Worm (Caenorhabditis elegans) whole organism, L4 larva: ENCODE measurements around the gene div-1.

Experiments used
- D1046.2 ChIP-seq: fragments of 200-800 bp; sonication (Bioruptor generic); IDR thresholded peaks from 2 replicates; pipeline ENCODE4 v1.3.6; 2022; ENCODE audit warnings: missing genetic modification characterization, missing compliant biosample characterization
- F26F4.8 ChIP-seq: fragments of 200-800 bp; sonication (Bioruptor generic); conservative IDR thresholded peaks from 2 replicates; pipeline ENCODE4 v1.3.6; 2022; ENCODE audit warnings: missing genetic modification characterization, missing compliant biosample characterization
- F44E2.7 ChIP-seq: fragments of 200-800 bp; sonication (Bioruptor generic); IDR thresholded peaks from 2 replicates; pipeline ENCODE4 v2.1.2; 2022; ENCODE audit warnings: missing genetic modification characterization, missing compliant biosample characterization
- Y105C5A.15 ChIP-seq: fragments of 200-800 bp; sonication (Bioruptor generic); IDR thresholded peaks from 2 replicates; pipeline ENCODE4 v1.3.6; 2022; ENCODE audit warnings: missing genetic modification characterization, missing compliant biosample characterization
- Y5F2A.4 ChIP-seq: fragments of 200-800 bp; sonication (Bioruptor generic); optimal IDR thresholded peaks from 2 replicates; lab custom pipeline; 2018; ENCODE audit warnings: mild to moderate bottlenecking, missing genetic modification characterization, missing compliant biosample characterization
- Y75B8A.6 ChIP-seq: fragments of 200-800 bp; sonication (Bioruptor generic); IDR thresholded peaks from 2 replicates; pipeline ENCODE4 v1.3.6; 2022; ENCODE audit warnings: missing genetic modification reagents, missing genetic modification characterization, missing compliant biosample characterization
- ZK337.2 ChIP-seq: fragments of 200-800 bp; sonication (Bioruptor generic); IDR thresholded peaks from 2 replicates; pipeline ENCODE4 v1.3.6; 2022; ENCODE audit warnings: missing genetic modification reagents, missing genetic modification characterization, missing compliant biosample characterization
- aha-1 ChIP-seq: fragments of 150-350 bp; peaks from one replicate; lab custom pipeline; 2014; ENCODE audit warnings: missing biosample characterization, missing genetic modification characterization
- aly-2 ChIP-seq: sonication (generic microtip); optimal IDR thresholded peaks from 2 replicates; lab custom pipeline; 2018; ENCODE audit warnings: missing biosample characterization, missing genetic modification characterization
- ama-1 ChIP-seq: fragments of 150-350 bp; optimal IDR thresholded peaks from 2 replicates; lab custom pipeline; 2014; ENCODE audit warnings: inconsistent platforms, mixed read lengths
- arid-1 ChIP-seq: fragments of 200-800 bp; sonication (Bioruptor generic); conservative IDR thresholded peaks from 2 replicates; pipeline ENCODE4 v1.3.6; 2022; ENCODE audit warnings: missing genetic modification reagents, missing genetic modification characterization, missing compliant biosample characterization
- ceh-62 ChIP-seq: sonication (generic microtip); optimal IDR thresholded peaks from 2 replicates; lab custom pipeline; 2017; ENCODE audit warnings: missing biosample characterization, missing genetic modification characterization
- ceh-82 ChIP-seq: sonication (generic microtip); optimal IDR thresholded peaks from 2 replicates; lab custom pipeline; 2017; ENCODE audit warnings: missing biosample characterization, missing genetic modification characterization
- cey-2 ChIP-seq: sonication (generic microtip); optimal IDR thresholded peaks from 3 replicates; lab custom pipeline; 2017; ENCODE audit warnings: missing genetic modification characterization, mild to moderate bottlenecking, missing compliant biosample characterization, antibody characterized with exemption, borderline replicate concordance; ENCODE audit not compliant: insufficient read depth
- ctbp-1 ChIP-seq: fragments of 200-800 bp; sonication (Bioruptor generic); IDR thresholded peaks from 2 replicates; pipeline ENCODE4 v1.3.6; 2022; ENCODE audit warnings: missing genetic modification reagents, missing genetic modification characterization, missing compliant biosample characterization
- daf-16 ChIP-seq, 3 experiments: sonication (generic microtip); optimal IDR thresholded peaks; 2 replicates each; lab custom pipeline; 2016 to 2017; ENCODE audit warnings: missing genetic modification characterization in 3 of 3, missing genetic modification reagents in 3 of 3, mild to moderate bottlenecking in 2 of 3, missing compliant biosample characterization in 2 of 3, missing biosample characterization in 1 of 3, moderate library complexity in 1 of 3
- daf-19 ChIP-seq: fragments of 200-800 bp; sonication (Bioruptor generic); conservative IDR thresholded peaks from 2 replicates; pipeline ENCODE4 v1.3.6; 2022; ENCODE audit warnings: missing genetic modification characterization, missing compliant biosample characterization
- dmd-9 ChIP-seq: fragments of 200-800 bp; sonication (Bioruptor generic); IDR thresholded peaks from 2 replicates; pipeline ENCODE4 v1.3.6; 2022; ENCODE audit warnings: missing genetic modification reagents, missing genetic modification characterization, missing compliant biosample characterization
- dpl-1 ChIP-seq: fragments of 150-350 bp; optimal IDR thresholded peaks from 2 replicates; lab custom pipeline; 2014; ENCODE audit warnings: missing biosample characterization, missing genetic modification reagents, missing genetic modification characterization
- duxl-1 ChIP-seq: sonication (generic microtip); optimal IDR thresholded peaks from 2 replicates; lab custom pipeline; 2016; ENCODE audit warnings: mild to moderate bottlenecking, missing genetic modification characterization, moderate library complexity, missing compliant biosample characterization; ENCODE audit not compliant: poor library complexity
- egl-27 ChIP-seq: sonication (generic microtip); optimal IDR thresholded peaks from 3 replicates; lab custom pipeline; 2017; ENCODE audit warnings: missing biosample characterization, missing genetic modification reagents, missing genetic modification characterization
- egl-43 ChIP-seq: fragments of 200-800 bp; sonication (Bioruptor generic); IDR thresholded peaks from 2 replicates; pipeline ENCODE4 v1.3.6; 2022; ENCODE audit warnings: missing genetic modification reagents, missing genetic modification characterization, missing compliant biosample characterization
- fos-1 ChIP-seq: fragments of 150-350 bp; optimal IDR thresholded peaks from 2 replicates; lab custom pipeline; 2014; ENCODE audit warnings: missing biosample characterization, missing genetic modification characterization
- hif-1 ChIP-seq, 2 experiments: sonication (generic microtip); optimal IDR thresholded peaks; 2 replicates each; lab custom pipeline; 2016 to 2017; ENCODE audit warnings: missing compliant biosample characterization in 2 of 2, missing genetic modification characterization in 2 of 2, missing genetic modification reagents in 2 of 2, missing genotype in 2 of 2, mild to moderate bottlenecking in 1 of 2
- jun-1 ChIP-seq: fragments of 150-350 bp; optimal IDR thresholded peaks from 2 replicates; lab custom pipeline; 2014; ENCODE audit warnings: missing biosample characterization, missing genetic modification reagents, missing genetic modification characterization
- lin-1 ChIP-seq: fragments of 200-800 bp; sonication (Bioruptor generic); IDR thresholded peaks from 2 replicates; pipeline ENCODE4 v1.3.6; 2022; ENCODE audit warnings: missing genetic modification reagents, missing genetic modification characterization, missing compliant biosample characterization
- lin-15B ChIP-seq: fragments of 150-350 bp; sonication (generic microtip); optimal IDR thresholded peaks from 3 replicates; lab custom pipeline; 2014; ENCODE audit warnings: missing biosample characterization, missing genetic modification characterization
- lin-29 ChIP-seq: fragments of 200-800 bp; sonication (Bioruptor generic); IDR thresholded peaks from 2 replicates; pipeline ENCODE4 v1.3.6; 2022; ENCODE audit warnings: missing genetic modification reagents, missing genetic modification characterization, missing compliant biosample characterization
- lin-39 ChIP-seq: fragments of 150-350 bp; optimal IDR thresholded peaks from 2 replicates; lab custom pipeline; 2014; ENCODE audit warnings: missing biosample characterization, missing genetic modification reagents, missing genetic modification characterization
- lsy-2 ChIP-seq, 2 experiments: fragments of 150-350 bp in 1 of 2; sonication (generic microtip) in 1 of 2; optimal IDR thresholded peaks; 2 replicates each; lab custom pipeline; 2014 to 2017; ENCODE audit warnings: missing biosample characterization in 2 of 2, missing genetic modification characterization in 2 of 2
- madf-5 ChIP-seq, 2 experiments: fragments of 200-800 bp; sonication (Bioruptor generic); IDR thresholded peaks; 2 replicates each; pipeline ENCODE4 v1.3.6; 2022; ENCODE audit warnings: missing compliant biosample characterization in 2 of 2, missing genetic modification characterization in 2 of 2
- mdt-29 ChIP-seq: fragments of 200-800 bp; sonication (Bioruptor generic); IDR thresholded peaks from 2 replicates; pipeline ENCODE4 v1.3.6; 2022; ENCODE audit warnings: missing genetic modification reagents, missing genetic modification characterization, missing compliant biosample characterization
- mxl-2 ChIP-seq: fragments of 200-800 bp; sonication (Bioruptor generic); conservative IDR thresholded peaks from 2 replicates; pipeline ENCODE4 v1.3.6; 2022; ENCODE audit warnings: missing genetic modification reagents, missing genetic modification characterization, missing compliant biosample characterization
- mxl-3 ChIP-seq: fragments of 200-800 bp; sonication (Bioruptor generic); optimal IDR thresholded peaks from 2 replicates; lab custom pipeline; 2018; ENCODE audit warnings: mild to moderate bottlenecking, missing genetic modification characterization, missing compliant biosample characterization
- nhr-10 ChIP-seq: fragments of 150-350 bp; optimal IDR thresholded peaks from 2 replicates; lab custom pipeline; 2014; ENCODE audit warnings: missing biosample characterization, missing genetic modification characterization
- nhr-111 ChIP-seq: fragments of 200-800 bp; sonication (Bioruptor generic); optimal IDR thresholded peaks from 2 replicates; lab custom pipeline; 2018; ENCODE audit warnings: mild to moderate bottlenecking, missing genetic modification characterization, missing compliant biosample characterization
- nhr-237 ChIP-seq: sonication (generic microtip); optimal IDR thresholded peaks from 2 replicates; lab custom pipeline; 2017; ENCODE audit warnings: missing biosample characterization, missing genetic modification characterization
- nhr-25 ChIP-seq: sonication (generic microtip); optimal IDR thresholded peaks from 2 replicates; lab custom pipeline; 2017; ENCODE audit warnings: missing genetic modification characterization, mild to moderate bottlenecking, missing compliant biosample characterization, antibody characterized with exemption, moderate library complexity, borderline replicate concordance; ENCODE audit not compliant: insufficient read depth
- nhr-48 ChIP-seq: sonication (generic microtip); optimal IDR thresholded peaks from 2 replicates; lab custom pipeline; 2016; ENCODE audit warnings: mild to moderate bottlenecking, missing genetic modification characterization, missing compliant biosample characterization
- pqm-1 ChIP-seq: sonication (generic microtip); optimal IDR thresholded peaks from 2 replicates; lab custom pipeline; 2017; ENCODE audit warnings: missing biosample characterization, missing genetic modification characterization
- rbr-2 ChIP-seq: sonication (generic microtip); optimal IDR thresholded peaks from 2 replicates; lab custom pipeline; 2016; ENCODE audit warnings: missing genotype, missing genetic modification characterization, missing compliant biosample characterization
- saeg-2 ChIP-seq: fragments of 200-800 bp; sonication (Bioruptor generic); IDR thresholded peaks from 2 replicates; pipeline ENCODE4 v1.3.6; 2022; ENCODE audit warnings: missing genetic modification reagents, missing genetic modification characterization, missing compliant biosample characterization
- snpc-1.2 ChIP-seq: fragments of 200-800 bp; sonication (Bioruptor generic); IDR thresholded peaks from 2 replicates; pipeline ENCODE4 v1.3.6; 2022; ENCODE audit warnings: missing genetic modification reagents, missing genetic modification characterization, missing compliant biosample characterization
- snpc-4 ChIP-seq: fragments of 150-350 bp; optimal IDR thresholded peaks from 2 replicates; lab custom pipeline; 2014; ENCODE audit warnings: missing biosample characterization, missing genetic modification characterization
- tra-1 ChIP-seq: fragments of 200-800 bp; sonication (Bioruptor generic); IDR thresholded peaks from 2 replicates; pipeline ENCODE4 v1.3.6; 2022; ENCODE audit warnings: missing genetic modification reagents, missing genetic modification characterization, missing compliant biosample characterization
- unc-39 ChIP-seq: sonication (generic microtip); optimal IDR thresholded peaks from 2 replicates; lab custom pipeline; 2017; ENCODE audit warnings: missing biosample characterization, missing genetic modification characterization
- vab-7 ChIP-seq: fragments of 200-800 bp; sonication (Bioruptor generic); IDR thresholded peaks from 2 replicates; pipeline ENCODE4 v1.3.6; 2022; ENCODE audit warnings: missing genetic modification reagents, missing genetic modification characterization, missing compliant biosample characterization
- zag-1 ChIP-seq: fragments of 150-350 bp; optimal IDR thresholded peaks from 2 replicates; lab custom pipeline; 2014; ENCODE audit warnings: missing biosample characterization, missing genetic modification characterization
- zip-11 ChIP-seq: fragments of 200-800 bp; sonication (Bioruptor generic); IDR thresholded peaks from 2 replicates; pipeline ENCODE4 v1.3.6; 2022; ENCODE audit warnings: missing genetic modification characterization, missing compliant biosample characterization
- ztf-11 ChIP-seq: fragments of 150-350 bp; optimal IDR thresholded peaks from 2 replicates; lab custom pipeline; 2014; ENCODE audit warnings: missing biosample characterization, missing genetic modification characterization
- ztf-7 ChIP-seq: fragments of 150-350 bp; optimal IDR thresholded peaks from 2 replicates; lab custom pipeline; 2014; ENCODE audit warnings: missing biosample characterization, missing genetic modification characterization

The div-1 gene

ce11 chrIII:10270778-10271307 lies 22.5 kb upstream of the div-1 start, which contains the start of gene cnk-1 (continued):
- TF ChIP-seq snpc-1.2 (GFP tag; lab: Robert Waterston, UW) (peak; percentile 88), ztf-7 (tag; lab: Kevin White, UChicago) (no peak), dpl-1 (GFP tag; lab: Kevin White, UChicago) (peak; percentile 52), lin-39 (tag; lab: Kevin White, UChicago) (no peak), duxl-1 (tag; lab: Kevin White, UChicago) (peak; percentile 64), pqm-1 (tag; lab: Kevin White, UChicago) (no peak), ZK337.2 (GFP tag; lab: Robert Waterston, UW) (peak; percentile 99), zag-1 (tag; lab: Kevin White, UChicago) (no peak), nhr-48 (tag; lab: Kevin White, UChicago) (peak; percentile 37), ctbp-1 (GFP tag; lab: Robert Waterston, UW) (peak; percentile 97), Y105C5A.15 (GFP tag; lab: Robert Waterston, UW) (0 out of 2 replicates have a peak, but pooled peaks have one; percentile 57), daf-19 (GFP tag; lab: Robert Waterston, UW) (no peak), snpc-4 (no peak), ceh-62 (tag; lab: Kevin White, UChicago) (no peak), dmd-9 (GFP tag; lab: Robert Waterston, UW) (peak; percentile 100), hif-1 (tag; optimal IDR thresholded peaks at IDR 0.05; lab: Kevin White, UChicago) (peak in 1 of 2 experiments; percentile 90), cey-2 (tag; lab: Kevin White, UChicago) (no peak), ceh-82 (tag; lab: Kevin White, UChicago) (no peak), egl-27 (tag; lab: Kevin White, UChicago) (no peak), ztf-11 (tag; lab: Kevin White, UChicago) (no peak), Y5F2A.4 (GFP tag; lab: Kevin White, UChicago) (no peak), zip-11 (GFP tag; lab: Robert Waterston, UW) (no peak), F44E2.7 (GFP tag; lab: Robert Waterston, UW) (no peak), lsy-2 (tag; optimal IDR thresholded peaks at IDR 0.05; lab: Kevin White, UChicago) (peak in 1 of 2 experiments; percentile 82), daf-16 (GFP tag; optimal IDR thresholded peaks at IDR 0.05; lab: Kevin White, UChicago) (no peak), daf-16 (tag; optimal IDR thresholded peaks at IDR 0.05; lab: Kevin White, UChicago) (peak; percentile 57), unc-39 (no peak), nhr-25 (tag; lab: Kevin White, UChicago) (peak; percentile 48), aly-2 (tag; lab: Kevin White, UChicago) (no peak), madf-5 (GFP tag; IDR thresholded peaks at IDR 0.05; lab: Robert Waterston, UW) (peak; percentile 94 to 95), jun-1 (tag; lab: Kevin White, UChicago) (no peak), mxl-2 (GFP tag; lab: Robert Waterston, UW) (peak; percentile 88), lin-1 (GFP tag; lab: Robert Waterston, UW) (peak; percentile 94), mdt-29 (GFP tag; lab: Robert Waterston, UW) (peak; percentile 94), D1046.2 (peak; percentile 97), ama-1 (no peak), lin-29 (GFP tag; lab: Robert Waterston, UW) (peak; percentile 87), mxl-3 (GFP tag; lab: Kevin White, UChicago) (peak; percentile 85), F26F4.8 (no peak), rbr-2 (tag; lab: Kevin White, UChicago) (peak; percentile 86), vab-7 (GFP tag; lab: Robert Waterston, UW) (peak; percentile 96), arid-1 (GFP tag; lab: Robert Waterston, UW) (peak; percentile 96), nhr-111 (no peak), nhr-10 (tag; lab: Kevin White, UChicago) (no peak), aha-1 (tag; lab: Kevin White, UChicago) (peak; percentile 26), Y75B8A.6 (0 out of 2 replicates have a peak, but pooled peaks have one; percentile 53), egl-43 (GFP tag; lab: Robert Waterston, UW) (peak; percentile 97), nhr-237 (tag; lab: Kevin White, UChicago) (no peak), saeg-2 (GFP tag; lab: Robert Waterston, UW) (peak; percentile 72; the same call in 1 of the 2 replicates), fos-1 (tag; lab: Kevin White, UChicago) (no peak), lin-15B (tag; lab: Kevin White, UChicago) (peak; percentile 15), tra-1 (peak; percentile 99)
